Worm (Caenorhabditis elegans) whole organism, L2 larva: Measurements from ENCODE around the gene F07E5.7.

Experiments used
- C34F6.9 ChIP-seq: fragments of 150-350 bp; optimal IDR thresholded peaks from 2 replicates; lab custom pipeline; 2014; ENCODE audit warnings: missing biosample characterization, missing genetic modification characterization
- R02D3.7 ChIP-seq: fragments of 150-350 bp; optimal IDR thresholded peaks from 2 replicates; lab custom pipeline; 2014; ENCODE audit warnings: missing biosample characterization, missing genetic modification characterization
- Y55F3AM.14 ChIP-seq: fragments of 200-800 bp; sonication (Bioruptor generic); optimal IDR thresholded peaks from 2 replicates; lab custom pipeline; 2018; ENCODE audit warnings: mild to moderate bottlenecking, missing genetic modification characterization, missing compliant biosample characterization
- ZK546.5 ChIP-seq: sonication (generic microtip); optimal IDR thresholded peaks from 2 replicates; lab custom pipeline; 2017; ENCODE audit warnings: missing biosample characterization, missing genetic modification characterization
- alr-1 ChIP-seq: fragments of 150-350 bp; optimal IDR thresholded peaks from 2 replicates; lab custom pipeline; 2014; ENCODE audit warnings: missing biosample characterization, missing genetic modification characterization
- aly-2 ChIP-seq: fragments of 150-350 bp; optimal IDR thresholded peaks from 2 replicates; lab custom pipeline; 2014; ENCODE audit warnings: missing biosample characterization, missing genetic modification characterization
- blmp-1 ChIP-seq: sonication (generic microtip); optimal IDR thresholded peaks from 2 replicates; lab custom pipeline; 2017; ENCODE audit warnings: missing genetic modification characterization, mild to moderate bottlenecking, missing compliant biosample characterization, antibody characterized with exemption, moderate library complexity; ENCODE audit not compliant: insufficient read depth
- ceh-16 ChIP-seq: fragments of 150-350 bp; optimal IDR thresholded peaks from 2 replicates; lab custom pipeline; 2014; ENCODE audit warnings: missing biosample characterization, missing genetic modification characterization
- ceh-82 ChIP-seq: fragments of 150-350 bp; optimal IDR thresholded peaks from 2 replicates; lab custom pipeline; 2014; ENCODE audit warnings: missing biosample characterization, missing genetic modification characterization
- dmd-4 ChIP-seq: sonication (generic microtip); optimal IDR thresholded peaks from 2 replicates; lab custom pipeline; 2017; ENCODE audit warnings: missing biosample characterization, missing genetic modification characterization
- egl-27 ChIP-seq: sonication (generic microtip); optimal IDR thresholded peaks from 3 replicates; lab custom pipeline; 2017; ENCODE audit warnings: missing biosample characterization, missing genetic modification reagents, missing genetic modification characterization
- elt-1 ChIP-seq: fragments of 150-350 bp; optimal IDR thresholded peaks from 2 replicates; lab custom pipeline; 2014; ENCODE audit warnings: missing biosample characterization, missing genetic modification characterization
- elt-3 ChIP-seq: sonication (generic microtip); optimal IDR thresholded peaks from 2 replicates; lab custom pipeline; 2017; ENCODE audit warnings: missing biosample characterization, missing genetic modification characterization
- fos-1 ChIP-seq: fragments of 150-350 bp; optimal IDR thresholded peaks from 2 replicates; lab custom pipeline; 2014; ENCODE audit warnings: missing biosample characterization, missing genetic modification characterization
- gmeb-1 ChIP-seq: fragments of 150-350 bp; optimal IDR thresholded peaks from 2 replicates; lab custom pipeline; 2014; ENCODE audit warnings: missing biosample characterization, missing genetic modification characterization
- lin-11 ChIP-seq: fragments of 150-350 bp; sonication (generic microtip); optimal IDR thresholded peaks from 2 replicates; lab custom pipeline; 2014; ENCODE audit warnings: missing biosample characterization, missing genetic modification characterization, inconsistent platforms, mixed read lengths
- lin-39 ChIP-seq: fragments of 150-350 bp; optimal IDR thresholded peaks from 2 replicates; lab custom pipeline; 2014; ENCODE audit warnings: missing biosample characterization, missing genetic modification reagents, missing genetic modification characterization
- lsy-2 ChIP-seq, 2 experiments: fragments of 150-350 bp in 1 of 2; sonication (generic microtip) in 1 of 2; optimal IDR thresholded peaks; 2 replicates each; lab custom pipeline; 2014 to 2017; ENCODE audit warnings: missing biosample characterization in 2 of 2, missing genetic modification characterization in 2 of 2
- mab-5 ChIP-seq: fragments of 150-350 bp; optimal IDR thresholded peaks from 2 replicates; lab custom pipeline; 2014; ENCODE audit warnings: missing biosample characterization, missing genetic modification characterization
- mbf-1 ChIP-seq: sonication (generic microtip); optimal IDR thresholded peaks from 2 replicates; lab custom pipeline; 2017; ENCODE audit warnings: missing biosample characterization, missing genetic modification characterization
- mdl-1 ChIP-seq, 2 experiments: fragments of 150-350 bp in 1 of 2; sonication (generic microtip) in 1 of 2; optimal IDR thresholded peaks; 2 replicates each; lab custom pipeline; 2017; ENCODE audit warnings: missing biosample characterization in 2 of 2, missing genetic modification characterization in 2 of 2
- nhr-10 ChIP-seq: sonication (generic microtip); optimal IDR thresholded peaks from 2 replicates; lab custom pipeline; 2017; ENCODE audit warnings: missing biosample characterization, missing genetic modification characterization
- nhr-11 ChIP-seq: fragments of 150-350 bp; optimal IDR thresholded peaks from 2 replicates; lab custom pipeline; 2014; ENCODE audit warnings: missing biosample characterization, missing genetic modification characterization
- nhr-12 ChIP-seq: fragments of 150-350 bp; optimal IDR thresholded peaks from 2 replicates; lab custom pipeline; 2014; ENCODE audit warnings: missing biosample characterization, missing genetic modification characterization
- nhr-23 ChIP-seq: fragments of 150-350 bp; optimal IDR thresholded peaks from 2 replicates; lab custom pipeline; 2014; ENCODE audit warnings: missing biosample characterization, missing genetic modification reagents, missing genetic modification characterization
- nhr-25 ChIP-seq: fragments of 150-350 bp; sonication (generic microtip); optimal IDR thresholded peaks from 3 replicates; lab custom pipeline; 2014; ENCODE audit warnings: missing biosample characterization, missing genetic modification characterization
- nhr-77 ChIP-seq: fragments of 150-350 bp; optimal IDR thresholded peaks from 2 replicates; lab custom pipeline; 2014; ENCODE audit warnings: missing biosample characterization, missing genetic modification characterization
- sem-4 ChIP-seq: fragments of 150-350 bp; optimal IDR thresholded peaks from 2 replicates; lab custom pipeline; 2014; ENCODE audit warnings: missing biosample characterization, missing genetic modification reagents, missing genetic modification characterization
- sma-9 ChIP-seq, 2 experiments: fragments of 150-350 bp in 1 of 2; sonication (generic microtip) in 1 of 2; optimal IDR thresholded peaks; 2 replicates each; lab custom pipeline; 2014 to 2016; ENCODE audit warnings: missing genetic modification characterization in 2 of 2, mild to moderate bottlenecking in 1 of 2, missing biosample characterization in 1 of 2, missing compliant biosample characterization in 1 of 2, missing genetic modification reagents in 1 of 2, moderate library complexity in 1 of 2
- snpc-4 ChIP-seq: fragments of 150-350 bp; optimal IDR thresholded peaks from 2 replicates; lab custom pipeline; 2014; ENCODE audit warnings: missing biosample characterization, missing genetic modification characterization
- unc-55 ChIP-seq: fragments of 150-350 bp; sonication (generic microtip); optimal IDR thresholded peaks from 3 replicates; lab custom pipeline; 2014; ENCODE audit warnings: missing biosample characterization, missing genetic modification reagents, missing genetic modification characterization
- unc-62 ChIP-seq: fragments of 150-350 bp; optimal IDR thresholded peaks from 2 replicates; lab custom pipeline; 2014; ENCODE audit warnings: missing biosample characterization, missing genetic modification reagents, missing genetic modification characterization
- zag-1 ChIP-seq: fragments of 150-350 bp; optimal IDR thresholded peaks from 2 replicates; lab custom pipeline; 2014; ENCODE audit warnings: missing biosample characterization, missing genetic modification characterization
- ztf-1 ChIP-seq: fragments of 200-800 bp; sonication (Bioruptor generic); conservative IDR thresholded peaks from 2 replicates; pipeline ENCODE4 v1.3.6; 2022; ENCODE audit warnings: missing genetic modification characterization, missing compliant biosample characterization
- ztf-11 ChIP-seq: sonication (generic microtip); optimal IDR thresholded peaks from 2 replicates; lab custom pipeline; 2017; ENCODE audit warnings: missing biosample characterization, missing genetic modification characterization
- ztf-4 ChIP-seq: fragments of 150-350 bp; optimal IDR thresholded peaks from 2 replicates; lab custom pipeline; 2014; ENCODE audit warnings: missing biosample characterization, missing genetic modification characterization

The F07E5.7 gene

DNA sequence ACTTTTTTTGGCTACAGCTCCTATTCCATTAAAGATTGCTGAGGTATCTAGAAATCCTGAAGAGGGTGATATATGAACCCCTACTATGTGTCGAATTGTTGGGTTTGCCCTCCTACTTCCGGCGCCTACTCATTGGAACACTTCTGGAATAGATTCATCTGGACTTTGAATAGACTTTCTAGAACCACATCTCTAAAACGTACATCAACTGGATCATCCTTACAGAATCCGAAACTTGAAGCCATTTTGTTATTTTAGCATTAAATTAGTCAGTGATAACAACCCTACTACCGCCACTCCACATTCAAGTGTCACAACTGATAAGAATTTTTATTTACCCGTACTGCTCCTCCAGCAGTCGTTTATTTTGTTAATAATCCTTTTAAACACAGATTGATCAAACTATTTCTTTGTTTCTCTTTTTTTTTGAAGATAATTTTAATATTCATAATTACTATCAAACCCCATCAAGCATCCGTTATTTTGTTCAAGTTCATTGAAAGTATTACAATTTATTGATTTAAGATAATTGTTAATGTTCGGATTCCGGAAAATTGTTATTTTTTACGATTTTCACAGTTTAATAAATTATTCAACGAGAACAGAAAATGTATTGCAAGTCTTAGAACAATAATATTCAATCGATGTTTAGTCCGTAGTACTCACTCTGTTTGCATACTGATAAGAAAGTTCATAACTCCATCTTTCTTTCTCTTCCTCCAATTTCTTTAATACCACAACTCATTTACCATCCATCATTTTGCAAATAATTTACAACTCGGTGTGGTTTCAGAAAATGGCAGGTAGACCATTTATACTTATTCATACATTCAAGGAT lies 28.0 kb upstream of the F07E5.7 start, which contains the start of gene math-42:
TSS of gene math-42 (plus strand) at position 788 of the 838 bp plus-strand sequence.
- peak; percentile 76 for TF ChIP-seq fos-1 (tag; lab: Kevin White, UChicago)
- no peak for TF ChIP-seq alr-1 (tag; lab: Kevin White, UChicago)

ce11 chrII:2094924-2095650 lies 23.8 kb upstream of the F07E5.7 start, which contains the start of gene T16A1.2:
Gene T16A1.2, plus strand, starts transcription at chrII:2095600.
- TF ChIP-seq elt-1, result no peak
- TF ChIP-seq mbf-1 (tag; lab: Kevin White, UChicago), result no peak
- no peak for TF ChIP-seq gmeb-1 (tag; lab: Kevin White, UChicago)
- no peak for TF ChIP-seq ceh-16
- no peak for TF ChIP-seq ztf-4 (tag; lab: Kevin White, UChicago)
- no peak for TF ChIP-seq fos-1 (tag; lab: Kevin White, UChicago)
- no peak for TF ChIP-seq ceh-82
- no peak for TF ChIP-seq snpc-4 (tag; lab: Kevin White, UChicago)
- no peak for TF ChIP-seq nhr-25 (tag; lab: Kevin White, UChicago)
- TF ChIP-seq lin-39 (tag; lab: Kevin White, UChicago), result no peak
- TF ChIP-seq, all 48 proteins: peak for 0

- no peak for TF ChIP-seq aly-2 (tag; lab: Kevin White, UChicago)
- no peak for TF ChIP-seq zag-1 (tag; lab: Kevin White, UChicago)
- no peak for TF ChIP-seq nhr-12 (tag; lab: Kevin White, UChicago)
- no peak for TF ChIP-seq nhr-23 (tag; lab: Kevin White, UChicago)
- no peak for TF ChIP-seq ceh-16
- no peak for TF ChIP-seq ztf-1 (GFP tag; lab: Robert Waterston, UW)
- no peak for TF ChIP-seq lin-11
- TF ChIP-seq nhr-77 (tag; lab: Kevin White, UChicago), result no peak
- TF ChIP-seq alr-1 (tag; lab: Kevin White, UChicago), result no peak
- TF ChIP-seq lin-39 (tag; lab: Kevin White, UChicago), result no peak
- no peak for TF ChIP-seq sma-9 (GFP tag; optimal IDR thresholded peaks at IDR 0.05; lab: Kevin White, UChicago)
- no peak for TF ChIP-seq sma-9 (tag; optimal IDR thresholded peaks at IDR 0.05; lab: Kevin White, UChicago)
- no peak for TF ChIP-seq ztf-11 (tag; lab: Kevin White, UChicago)
- TF ChIP-seq ZK546.5, result no peak
- TF ChIP-seq Y55F3AM.14 (GFP tag; lab: Kevin White, UChicago), result no peak
- no peak for TF ChIP-seq unc-55 (GFP tag; lab: Kevin White, UChicago)
Observed at ce11 chrII:2093456-2093926, 22.2 kb upstream of the F07E5.7 start, which contains the start of gene fbxb-37. Gene fbxb-37, minus strand, starts transcription at chrII:2093876.

DNA sequence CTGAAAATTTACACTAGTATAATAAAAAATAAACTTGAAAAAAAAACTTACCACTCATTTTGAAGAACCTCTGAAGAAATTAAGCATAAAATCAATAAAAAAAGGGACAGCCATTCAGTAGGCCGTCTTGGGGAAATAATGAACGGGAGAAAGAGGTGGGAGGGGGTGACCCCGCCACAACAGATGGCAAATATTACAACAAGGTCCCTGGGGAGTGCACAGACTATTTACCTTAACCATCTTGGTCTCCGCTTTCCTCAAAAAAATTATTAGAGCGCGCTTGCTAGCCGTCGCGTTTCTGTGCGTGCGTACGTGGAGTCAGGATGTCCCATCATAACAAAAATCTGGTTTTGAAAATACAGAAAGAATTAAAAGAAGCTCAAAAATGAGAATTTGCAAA lies 20.6 kb upstream of the F07E5.7 start, which contains the start of gene T16A1.10:
TSS of gene T16A1.10 (minus strand) at position 123 of the 400 bp plus-strand sequence.
- TF ChIP-seq unc-62 (no peak), gmeb-1 (tag; lab: Kevin White, UChicago) (no peak), C34F6.9 (tag; lab: Kevin White, UChicago) (no peak), elt-3 (tag; lab: Kevin White, UChicago) (no peak), dmd-4 (tag; lab: Kevin White, UChicago) (no peak), nhr-11 (tag; lab: Kevin White, UChicago) (no peak), egl-27 (no peak), lsy-2 (tag; optimal IDR thresholded peaks at IDR 0.05; lab: Kevin White, UChicago) (no peak), aly-2 (tag; lab: Kevin White, UChicago) (no peak), R02D3.7 (tag; lab: Kevin White, UChicago) (no peak), unc-55 (GFP tag; lab: Kevin White, UChicago) (no peak), nhr-10 (tag; lab: Kevin White, UChicago) (no peak), elt-1 (no peak), sem-4 (tag; lab: Kevin White, UChicago) (no peak), blmp-1 (no peak), mab-5 (tag; lab: Kevin White, UChicago) (no peak), mdl-1 (tag; optimal IDR thresholded peaks at IDR 0.05; lab: Kevin White, UChicago) (no peak)
